Fruit fly (Drosophila melanogaster) whole organism, embryonic: ENCODE data around the gene Ocrl.
A peak's percentile ranks its signal among the peaks of the same experiment; 100 is the strongest.

Experiments
- BEAF-32 ChIP-seq: fragments of 200-800 bp; sonication (Bioruptor generic); optimal IDR thresholded peaks from 3 replicates; lab custom pipeline; 2017; ENCODE audit warnings: missing biosample characterization, missing genetic modification characterization, mild to moderate bottlenecking, moderate library complexity, missing genetic modification reagents
- CG13775 ChIP-seq: fragments of 200-800 bp; sonication (Bioruptor generic); optimal IDR thresholded peaks from 3 replicates; lab custom pipeline; 2017; ENCODE audit warnings: missing biosample characterization, mild to moderate bottlenecking, missing genetic modification characterization
- CG15269 ChIP-seq: fragments of 200-800 bp; sonication (Bioruptor generic); optimal IDR thresholded peaks from 2 replicates; lab custom pipeline; 2018; ENCODE audit warnings: missing biosample characterization, mild to moderate bottlenecking, missing genetic modification characterization, moderate library complexity
- CG16863 ChIP-seq: fragments of 200-800 bp; sonication (Bioruptor generic); optimal IDR thresholded peaks from 3 replicates; lab custom pipeline; 2016; ENCODE audit warnings: missing biosample characterization, missing genetic modification characterization
- CG17568 ChIP-seq: fragments of 200-800 bp; sonication (Bioruptor generic); optimal IDR thresholded peaks from 2 replicates; lab custom pipeline; 2018; ENCODE audit warnings: missing biosample characterization, mild to moderate bottlenecking, missing genetic modification characterization, moderate library complexity
- CG2199 ChIP-seq: fragments of 200-800 bp; sonication (Bioruptor generic); IDR thresholded peaks from 3 replicates; pipeline ENCODE4 v1.3.6; 2022; ENCODE audit warnings: missing biosample characterization, missing genetic modification characterization
- CG31388 ChIP-seq: fragments of 200-800 bp; sonication (Bioruptor generic); optimal IDR thresholded peaks from 2 replicates; lab custom pipeline; 2016; ENCODE audit warnings: missing biosample characterization, missing genetic modification characterization
- CG32772 ChIP-seq: fragments of 200-800 bp; sonication (Bioruptor generic); IDR thresholded peaks from 2 replicates; pipeline ENCODE4 v1.3.6; 2022; ENCODE audit warnings: missing biosample characterization, missing genetic modification characterization
- CG34224 ChIP-seq: fragments of 200-800 bp; sonication (Bioruptor generic); IDR thresholded peaks from 3 replicates; pipeline ENCODE4 v1.3.6; 2022; ENCODE audit warnings: missing biosample characterization, missing genetic modification characterization; ENCODE audit not compliant: partially characterized antibody
- CG4282 ChIP-seq: fragments of 200-800 bp; sonication (Bioruptor generic); optimal IDR thresholded peaks from 2 replicates; lab custom pipeline; 2016; ENCODE audit warnings: missing biosample characterization, missing genetic modification characterization
- CG6765 ChIP-seq: fragments of 200-800 bp; sonication (Bioruptor generic); optimal IDR thresholded peaks from 3 replicates; lab custom pipeline; 2017; ENCODE audit warnings: missing biosample characterization, mild to moderate bottlenecking, missing genetic modification characterization
- CG7745 ChIP-seq: fragments of 200-800 bp; sonication (Bioruptor generic); optimal IDR thresholded peaks from 2 replicates; lab custom pipeline; 2018; ENCODE audit warnings: missing biosample characterization, mild to moderate bottlenecking, missing genetic modification characterization, moderate library complexity
- CG7928 ChIP-seq: fragments of 200-800 bp; sonication (Bioruptor generic); optimal IDR thresholded peaks from 2 replicates; lab custom pipeline; 2017; ENCODE audit warnings: missing biosample characterization, mild to moderate bottlenecking, missing genetic modification characterization
- CG8089 ChIP-seq: fragments of 200-800 bp; sonication (Bioruptor generic); optimal IDR thresholded peaks from 3 replicates; lab custom pipeline; 2016; ENCODE audit warnings: missing biosample characterization, missing genetic modification characterization
- CG8944 ChIP-seq: fragments of 200-800 bp; sonication (Bioruptor generic); optimal IDR thresholded peaks from 3 replicates; lab custom pipeline; 2016; ENCODE audit warnings: missing biosample characterization, missing genetic modification characterization
- CG9817 ChIP-seq: fragments of 200-800 bp; sonication (Bioruptor generic); optimal IDR thresholded peaks from 2 replicates; lab custom pipeline; 2018; ENCODE audit warnings: missing biosample characterization, mild to moderate bottlenecking, missing genetic modification characterization, moderate library complexity
- CTCF ChIP-seq: fragments of 200-800 bp; sonication (Bioruptor generic); optimal IDR thresholded peaks from 2 replicates; lab custom pipeline; 2017; ENCODE audit warnings: missing biosample characterization, mild to moderate bottlenecking, missing genetic modification characterization, moderate library complexity
- D19B ChIP-seq: fragments of 200-800 bp; sonication (Bioruptor generic); optimal IDR thresholded peaks from 2 replicates; lab custom pipeline; 2017; ENCODE audit warnings: missing biosample characterization, mild to moderate bottlenecking, missing genetic modification characterization
- H15 ChIP-seq: fragments of 200-800 bp; sonication (Bioruptor generic); IDR thresholded peaks from 3 replicates; pipeline ENCODE4 v1.3.6; 2022; ENCODE audit warnings: missing biosample characterization, missing genetic modification characterization
- HLHmδ ChIP-seq: fragments of 200-800 bp; sonication (Bioruptor generic); optimal IDR thresholded peaks from 2 replicates; lab custom pipeline; 2018; ENCODE audit warnings: missing biosample characterization, mild to moderate bottlenecking, missing genetic modification characterization, moderate library complexity
- Hmr ChIP-seq: fragments of 200-800 bp; sonication (Bioruptor generic); optimal IDR thresholded peaks from 3 replicates; lab custom pipeline; 2017; ENCODE audit warnings: mild to moderate bottlenecking, missing biosample characterization, missing genetic modification reagents, missing genetic modification characterization
- Hr51 ChIP-seq, 2 experiments: fragments of 200-800 bp; sonication (Bioruptor generic); optimal IDR thresholded peaks; 2 replicates in 1 of 2; 3 replicates in 1 of 2; lab custom pipeline; 2016 to 2018; ENCODE audit warnings: missing biosample characterization in 2 of 2, missing genetic modification characterization in 2 of 2, mild to moderate bottlenecking in 1 of 2, moderate library complexity in 1 of 2
- Jarid2 ChIP-seq: fragments of 200-800 bp; sonication (Bioruptor generic); optimal IDR thresholded peaks from 3 replicates; lab custom pipeline; 2017; ENCODE audit warnings: mild to moderate bottlenecking, missing biosample characterization, missing genetic modification reagents, missing genetic modification characterization
- MBD-R2 ChIP-seq: fragments of 200-800 bp; sonication (Bioruptor generic); IDR thresholded peaks from 2 replicates; pipeline ENCODE4 v1.3.6; 2022; ENCODE audit warnings: missing biosample characterization, missing genetic modification characterization
- MTF-1 ChIP-seq: fragments of 200-800 bp; sonication (Bioruptor generic); optimal IDR thresholded peaks from 2 replicates; lab custom pipeline; 2018; ENCODE audit warnings: missing biosample characterization, mild to moderate bottlenecking, missing genetic modification characterization, borderline replicate concordance
- NC2β ChIP-seq: fragments of 200-800 bp; sonication (Bioruptor generic); optimal IDR thresholded peaks from 2 replicates; lab custom pipeline; 2016; ENCODE audit warnings: missing biosample characterization, missing genetic modification characterization
- NK7.1 ChIP-seq: fragments of 200-800 bp; sonication (Bioruptor generic); optimal IDR thresholded peaks from 3 replicates; lab custom pipeline; 2016; ENCODE audit warnings: missing biosample characterization, missing genetic modification characterization
- Opbp ChIP-seq: fragments of 200-800 bp; sonication (Bioruptor generic); IDR thresholded peaks from 3 replicates; pipeline ENCODE4 v1.3.6; 2022; ENCODE audit warnings: missing biosample characterization, missing genetic modification characterization; ENCODE audit not compliant: partially characterized antibody
- Poxn ChIP-seq: fragments of 200-800 bp; sonication (Bioruptor generic); IDR thresholded peaks from 2 replicates; pipeline ENCODE4 v1.3.6; 2022; ENCODE audit warnings: missing biosample characterization, missing genetic modification characterization
- Ravus ChIP-seq: fragments of 200-800 bp; sonication (Bioruptor generic); IDR thresholded peaks from 2 replicates; pipeline ENCODE4 v1.3.6; 2022; ENCODE audit warnings: missing biosample characterization, missing genetic modification characterization
- Side ChIP-seq: fragments of 200-800 bp; sonication (Bioruptor generic); optimal IDR thresholded peaks from 2 replicates; lab custom pipeline; 2016; ENCODE audit warnings: missing biosample characterization, missing genetic modification characterization
- Six4 ChIP-seq: fragments of 200-800 bp; sonication (Bioruptor generic); optimal IDR thresholded peaks from 2 replicates; lab custom pipeline; 2016; ENCODE audit warnings: missing biosample characterization, missing genetic modification characterization
- Sry-β ChIP-seq: fragments of 200-800 bp; sonication (Bioruptor generic); optimal IDR thresholded peaks from 2 replicates; lab custom pipeline; 2018; ENCODE audit warnings: missing biosample characterization, mild to moderate bottlenecking, missing genetic modification characterization, moderate library complexity
- Sry-δ ChIP-seq: fragments of 200-800 bp; sonication (Bioruptor generic); optimal IDR thresholded peaks from 2 replicates; lab custom pipeline; 2016; ENCODE audit warnings: missing biosample characterization, missing genetic modification characterization
- amos ChIP-seq: fragments of 200-800 bp; sonication (Bioruptor generic); IDR thresholded peaks from 2 replicates; pipeline ENCODE4 v1.3.6; 2022; ENCODE audit warnings: missing biosample characterization, missing genetic modification characterization; ENCODE audit not compliant: partially characterized antibody
- corto ChIP-seq: fragments of 200-800 bp; sonication (Bioruptor generic); optimal IDR thresholded peaks from 2 replicates; lab custom pipeline; 2016; ENCODE audit warnings: missing biosample characterization, mild to moderate bottlenecking, missing genetic modification characterization, moderate library complexity
- dati ChIP-seq: fragments of 200-800 bp; sonication (Bioruptor generic); IDR thresholded peaks from 2 replicates; pipeline ENCODE4 v1.3.6; 2022; ENCODE audit warnings: missing biosample characterization, missing genetic modification characterization
- disco-r ChIP-seq: fragments of 200-800 bp; sonication (Bioruptor generic); optimal IDR thresholded peaks from 2 replicates; lab custom pipeline; 2016; ENCODE audit warnings: missing biosample characterization, missing genetic modification characterization
- inv ChIP-seq: fragments of 200-800 bp; sonication (Bioruptor generic); IDR thresholded peaks from 2 replicates; pipeline ENCODE4 v1.3.6; 2022; ENCODE audit warnings: missing biosample characterization, missing genetic modification characterization; ENCODE audit not compliant: partially characterized antibody
- jigr1 ChIP-seq: fragments of 200-800 bp; sonication (Bioruptor generic); IDR thresholded peaks from 3 replicates; pipeline ENCODE4 v1.3.6; 2022; ENCODE audit warnings: missing biosample characterization, missing genetic modification characterization
- kah ChIP-seq: fragments of 200-800 bp; sonication (Bioruptor generic); optimal IDR thresholded peaks from 2 replicates; lab custom pipeline; 2018; ENCODE audit warnings: missing biosample characterization, mild to moderate bottlenecking, missing genetic modification characterization
- kni ChIP-seq: fragments of 200-800 bp; sonication (Bioruptor generic); optimal IDR thresholded peaks from 3 replicates; lab custom pipeline; 2017; ENCODE audit warnings: mild to moderate bottlenecking, missing biosample characterization, missing genetic modification reagents, missing genetic modification characterization
- lilli ChIP-seq: fragments of 200-800 bp; sonication (Bioruptor generic); optimal IDR thresholded peaks from 3 replicates; lab custom pipeline; 2016; ENCODE audit warnings: missing biosample characterization, missing genetic modification characterization
- nerfin-2 ChIP-seq: fragments of 200-800 bp; sonication (Bioruptor generic); IDR thresholded peaks from 2 replicates; pipeline ENCODE4 v1.3.6; 2022; ENCODE audit warnings: missing biosample characterization, missing genetic modification characterization; ENCODE audit not compliant: partially characterized antibody
- onecut ChIP-seq: fragments of 200-800 bp; sonication (Bioruptor generic); IDR thresholded peaks from 2 replicates; pipeline ENCODE4 v1.3.6; 2022; ENCODE audit warnings: missing biosample characterization, missing genetic modification characterization
- otp ChIP-seq: fragments of 200-800 bp; sonication (Bioruptor generic); IDR thresholded peaks from 3 replicates; pipeline ENCODE4, ENCODE4 v1.3.6; 2022; ENCODE audit warnings: missing biosample characterization, missing genetic modification characterization
- scrt ChIP-seq: fragments of 200-800 bp; sonication (Bioruptor generic); optimal IDR thresholded peaks from 2 replicates; lab custom pipeline; 2018; ENCODE audit warnings: missing biosample characterization, mild to moderate bottlenecking, missing genetic modification characterization, moderate library complexity
- slbo ChIP-seq: fragments of 200-800 bp; sonication (Bioruptor generic); IDR thresholded peaks from 2 replicates; pipeline ENCODE4 v1.3.6; 2022; ENCODE audit warnings: missing biosample characterization, missing genetic modification characterization
- trem ChIP-seq: fragments of 200-800 bp; optimal IDR thresholded peaks from 3 replicates; lab custom pipeline; 2019; ENCODE audit warnings: missing biosample characterization, mild to moderate bottlenecking, missing genetic modification characterization, moderate library complexity
- tup ChIP-seq: fragments of 200-800 bp; sonication (Bioruptor generic); optimal IDR thresholded peaks from 2 replicates; lab custom pipeline; 2016; ENCODE audit warnings: missing biosample characterization, mild to moderate bottlenecking, missing genetic modification characterization, moderate library complexity

Gene Ocrl

DNA sequence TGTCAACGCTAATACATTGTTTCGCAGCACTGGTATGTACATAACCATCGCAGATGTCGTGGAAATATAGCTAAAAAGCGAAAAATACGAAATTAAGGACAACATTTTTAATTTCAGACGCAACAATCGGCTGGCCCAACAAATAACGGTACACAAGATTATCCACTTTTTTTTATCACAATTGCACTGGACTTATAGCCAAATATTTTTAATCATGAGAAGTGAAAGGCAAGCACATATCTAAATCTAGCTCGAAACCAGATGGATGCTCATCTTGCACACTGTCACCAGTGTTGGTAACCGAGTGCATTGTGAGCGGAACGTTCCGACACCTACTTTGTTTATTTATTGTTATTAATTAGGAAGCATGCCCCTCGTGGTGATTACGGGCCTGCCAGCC lies 17.2 kb downstream of the Ocrl start, which contains the start of the genes CG3857 and CG3587 (continued):
- TF ChIP-seq CG7928 (GFP tag; lab: Kevin White, UChicago) (peak; percentile 37), CG8944 (GFP tag; lab: Kevin White, UChicago) (peak; percentile 82), BEAF-32 (GFP tag; lab: Kevin White, UChicago) (peak; percentile 53), kni (GFP tag; lab: Kevin White, UChicago) (peak; percentile 31), dati (GFP tag; lab: Robert Waterston, UW) (no peak), CG6765 (GFP tag; lab: Kevin White, UChicago) (peak; percentile 32), Six4 (GFP tag; lab: Kevin White, UChicago) (peak; percentile 59), CTCF (GFP tag; lab: Kevin White, UChicago) (no peak), HLHmδ (GFP tag; lab: Kevin White, UChicago) (no peak), Hr51 (GFP tag; optimal IDR thresholded peaks at IDR 0.05; lab: Kevin White, UChicago) (peak; percentile 65 to 75), CG31388 (peak; percentile 11), CG7745 (tag; lab: Kevin White, UChicago) (no peak), NK7.1 (GFP tag; lab: Kevin White, UChicago) (peak; percentile 43), tup (GFP tag; lab: Kevin White, UChicago) (peak; percentile 2), CG15269 (peak; percentile 65), CG13775 (GFP tag; lab: Kevin White, UChicago) (peak; percentile 83), CG17568 (GFP tag; lab: Kevin White, UChicago) (peak; percentile 46), D19B (GFP tag; lab: Kevin White, UChicago) (peak; percentile 48), onecut (GFP tag; lab: Robert Waterston, UW) (peak; percentile 35; the same call in 1 of the 2 replicates), kah (GFP tag; lab: Kevin White, UChicago) (no peak), Poxn (GFP tag; lab: Robert Waterston, UW) (0 out of 2 replicates have a peak, but pooled peaks have one; percentile 28), nerfin-2 (no peak), CG8089 (peak; percentile 76), jigr1 (0 out of 3 replicates have a peak, but pooled peaks have one; percentile 14), otp (GFP tag; lab: Robert Waterston, UW) (no peak), scrt (GFP tag; lab: Kevin White, UChicago) (peak; percentile 6), inv (GFP tag; lab: Robert Waterston, UW) (no peak), Opbp (no peak), slbo (GFP tag; lab: Robert Waterston, UW) (peak; percentile 83), MTF-1 (GFP tag; lab: Kevin White, UChicago) (no peak), NC2β (GFP tag; lab: Kevin White, UChicago) (peak; percentile 58), amos (no peak), trem (tag; lab: Kevin White, UChicago) (peak; percentile 58), H15 (peak; percentile 35; the same call in 1 of the 3 replicates), Ravus (GFP tag; lab: Robert Waterston, UW) (no peak), Sry-δ (GFP tag; lab: Kevin White, UChicago) (peak; percentile 61), Jarid2 (peak; percentile 49), lilli (GFP tag; lab: Kevin White, UChicago) (peak; percentile 87), Side (GFP tag; lab: Kevin White, UChicago) (peak; percentile 61), CG32772 (GFP tag; lab: Robert Waterston, UW) (peak; percentile 80), Sry-β (GFP tag; lab: Kevin White, UChicago) (peak; percentile 99), disco-r (GFP tag; lab: Kevin White, UChicago) (peak; percentile 67), CG2199 (GFP tag; lab: Robert Waterston, UW) (no peak), CG4282 (GFP tag; lab: Kevin White, UChicago) (peak; percentile 64), CG9817 (peak; percentile 70), MBD-R2 (GFP tag; lab: Robert Waterston, UW) (peak; percentile 79), Hmr (GFP tag; lab: Kevin White, UChicago) (peak; percentile 81), CG16863 (peak; percentile 76), corto (GFP tag; lab: Kevin White, UChicago) (peak; percentile 12), CG34224 (GFP tag; lab: Robert Waterston, UW) (no peak)
